Fruit fly (Drosophila melanogaster) whole organism, prepupa: ENCODE results near the gene CG6276.

Experiments
- Blimp-1 ChIP-seq: fragments of 200-800 bp; sonication (Bioruptor generic); optimal IDR thresholded peaks from 3 replicates; lab custom pipeline; 2017; ENCODE audit warnings: missing biosample characterization, missing genetic modification characterization, mild to moderate bottlenecking, moderate library complexity, missing genetic modification reagents
- CG10669 ChIP-seq: fragments of 200-800 bp; sonication (Bioruptor generic); optimal IDR thresholded peaks from 3 replicates; lab custom pipeline; 2018; ENCODE audit warnings: missing biosample characterization, mild to moderate bottlenecking, missing genetic modification characterization, moderate library complexity
- CG11294 ChIP-seq: fragments of 200-800 bp; sonication (Bioruptor generic); IDR thresholded peaks from 2 replicates; pipeline ENCODE4 v1.3.6; 2022; ENCODE audit warnings: missing biosample characterization, missing genetic modification characterization
- CG11762 ChIP-seq: fragments of 200-800 bp; sonication (Bioruptor generic); optimal IDR thresholded peaks from 3 replicates; lab custom pipeline; 2016; ENCODE audit warnings: missing biosample characterization, missing genetic modification characterization; ENCODE audit not compliant: insufficient read depth
- CG15336 ChIP-seq: fragments of 200-800 bp; sonication (Bioruptor generic); IDR thresholded peaks from 2 replicates; pipeline ENCODE4 v1.3.6; 2022; ENCODE audit warnings: missing biosample characterization, missing genetic modification characterization
- CG1621 ChIP-seq: fragments of 200-800 bp; sonication (Bioruptor generic); optimal IDR thresholded peaks from 3 replicates; lab custom pipeline; 2018; ENCODE audit warnings: missing biosample characterization, mild to moderate bottlenecking, missing genetic modification characterization
- CG16779 ChIP-seq: fragments of 200-800 bp; sonication (Bioruptor generic); optimal IDR thresholded peaks from 3 replicates; lab custom pipeline; 2017; ENCODE audit warnings: missing biosample characterization, mild to moderate bottlenecking, missing genetic modification characterization
- CG3032 ChIP-seq: fragments of 200-800 bp; optimal IDR thresholded peaks from 2 replicates; lab custom pipeline; 2019; ENCODE audit warnings: missing biosample characterization, mild to moderate bottlenecking, missing genetic modification characterization, moderate library complexity
- CG32006 ChIP-seq: fragments of 200-800 bp; sonication (Bioruptor generic); optimal IDR thresholded peaks from 3 replicates; lab custom pipeline; 2017; ENCODE audit warnings: missing biosample characterization, mild to moderate bottlenecking, missing genetic modification characterization
- CG3919 ChIP-seq: fragments of 200-800 bp; sonication (Bioruptor generic); optimal IDR thresholded peaks from 3 replicates; lab custom pipeline; 2016; ENCODE audit warnings: missing biosample characterization, missing genetic modification characterization
- CG4318 ChIP-seq: fragments of 200-800 bp; sonication (Bioruptor generic); optimal IDR thresholded peaks from 3 replicates; lab custom pipeline; 2017; ENCODE audit warnings: missing biosample characterization, mild to moderate bottlenecking, missing genetic modification characterization
- CG6276 ChIP-seq: fragments of 200-800 bp; sonication (Bioruptor generic); optimal IDR thresholded peaks from 2 replicates; lab custom pipeline; 2017; ENCODE audit warnings: missing biosample characterization, mild to moderate bottlenecking, missing genetic modification characterization
- CG6854 ChIP-seq: fragments of 200-800 bp; sonication (Bioruptor generic); optimal IDR thresholded peaks from 2 replicates; lab custom pipeline; 2017; ENCODE audit warnings: missing biosample characterization, mild to moderate bottlenecking, missing genetic modification characterization
- CG8119 ChIP-seq: fragments of 200-800 bp; sonication (Bioruptor generic); IDR thresholded peaks from 3 replicates; pipeline ENCODE4 v1.3.6; 2022; ENCODE audit warnings: missing biosample characterization, missing genetic modification characterization
- CG8632 ChIP-seq: fragments of 200-800 bp; sonication (Bioruptor generic); optimal IDR thresholded peaks from 3 replicates; lab custom pipeline; 2016; ENCODE audit warnings: missing biosample characterization, missing genetic modification characterization
- CG9139 ChIP-seq: fragments of 200-800 bp; sonication (Bioruptor generic); optimal IDR thresholded peaks from 3 replicates; lab custom pipeline; 2017; ENCODE audit warnings: missing biosample characterization, mild to moderate bottlenecking, missing genetic modification characterization
- Eip78C ChIP-seq: fragments of 200-800 bp; sonication (Bioruptor generic); peaks from one replicate; lab custom pipeline; 2016; ENCODE audit warnings: missing biosample characterization, missing genetic modification characterization
- Ets21C ChIP-seq: fragments of 200-800 bp; sonication (Bioruptor generic); optimal IDR thresholded peaks from 3 replicates; lab custom pipeline; 2016; ENCODE audit warnings: missing biosample characterization, missing genetic modification characterization
- Hr39 ChIP-seq: fragments of 200-800 bp; sonication (Bioruptor generic); optimal IDR thresholded peaks from 2 replicates; lab custom pipeline; 2016; ENCODE audit warnings: missing biosample characterization, missing genetic modification characterization
- Hr4 ChIP-seq: fragments of 200-800 bp; sonication (Bioruptor generic); optimal IDR thresholded peaks from 3 replicates; lab custom pipeline; 2016; ENCODE audit warnings: missing biosample characterization, missing genetic modification characterization
- Lpt ChIP-seq: fragments of 200-800 bp; sonication (Bioruptor generic); optimal IDR thresholded peaks from 3 replicates; lab custom pipeline; 2016; ENCODE audit warnings: missing biosample characterization, missing genetic modification characterization
- Met ChIP-seq: fragments of 200-800 bp; sonication (Bioruptor generic); optimal IDR thresholded peaks from 3 replicates; lab custom pipeline; 2016; ENCODE audit warnings: missing biosample characterization, missing genetic modification characterization
- OdsH ChIP-seq: fragments of 200-800 bp; sonication (Bioruptor generic); optimal IDR thresholded peaks from 3 replicates; lab custom pipeline; 2016; ENCODE audit warnings: missing biosample characterization, missing genetic modification characterization
- Sox102F ChIP-seq: fragments of 200-800 bp; sonication (Bioruptor generic); optimal IDR thresholded peaks from 2 replicates; lab custom pipeline; 2016; ENCODE audit warnings: missing biosample characterization, mild to moderate bottlenecking, missing genetic modification characterization
- Sox14 ChIP-seq: fragments of 200-800 bp; sonication (Bioruptor generic); optimal IDR thresholded peaks from 3 replicates; lab custom pipeline; 2016; ENCODE audit warnings: missing biosample characterization, missing genetic modification characterization
- Sox15 ChIP-seq: fragments of 200-800 bp; sonication (Bioruptor generic); optimal IDR thresholded peaks from 3 replicates; lab custom pipeline; 2016; ENCODE audit warnings: missing biosample characterization, missing genetic modification characterization
- cyc ChIP-seq: fragments of 200-800 bp; sonication (Bioruptor generic); optimal IDR thresholded peaks from 3 replicates; lab custom pipeline; 2016; ENCODE audit warnings: missing biosample characterization, missing genetic modification characterization
- esn ChIP-seq: fragments of 200-800 bp; sonication (Bioruptor generic); optimal IDR thresholded peaks from 2 replicates; lab custom pipeline; 2016; ENCODE audit warnings: missing biosample characterization, mild to moderate bottlenecking, missing genetic modification characterization, moderate library complexity
- fd59A ChIP-seq: fragments of 200-800 bp; sonication (Bioruptor generic); optimal IDR thresholded peaks from 2 replicates; lab custom pipeline; 2017; ENCODE audit warnings: missing biosample characterization, mild to moderate bottlenecking, missing genetic modification characterization, missing genetic modification reagents
- fkh ChIP-seq: fragments of 200-800 bp; sonication (Bioruptor generic); optimal IDR thresholded peaks from 3 replicates; lab custom pipeline; 2017; ENCODE audit warnings: missing biosample characterization, mild to moderate bottlenecking, missing genetic modification characterization, moderate library complexity
- net ChIP-seq: fragments of 200-800 bp; sonication (Bioruptor generic); optimal IDR thresholded peaks from 3 replicates; lab custom pipeline; 2016; ENCODE audit warnings: missing biosample characterization, missing genetic modification characterization
- pdm3 ChIP-seq: fragments of 200-800 bp; sonication (Bioruptor generic); optimal IDR thresholded peaks from 3 replicates; lab custom pipeline; 2016; ENCODE audit warnings: missing biosample characterization, missing genetic modification characterization
- salr ChIP-seq, 2 experiments: fragments of 200-800 bp; sonication (Bioruptor generic); optimal IDR thresholded peaks; 3 replicates each; lab custom pipeline; 2016 to 2018; ENCODE audit warnings: missing biosample characterization in 2 of 2, missing genetic modification characterization in 2 of 2, mild to moderate bottlenecking in 1 of 2
- spab ChIP-seq: fragments of 200-800 bp; sonication (Bioruptor generic); optimal IDR thresholded peaks from 2 replicates; lab custom pipeline; 2017; ENCODE audit warnings: missing biosample characterization, mild to moderate bottlenecking, missing genetic modification characterization, missing genetic modification reagents
- ss ChIP-seq, 2 experiments: fragments of 200-800 bp; sonication (Bioruptor generic); optimal IDR thresholded peaks; 2 replicates in 1 of 2; 3 replicates in 1 of 2; lab custom pipeline; 2017 to 2018; ENCODE audit warnings: mild to moderate bottlenecking in 2 of 2, missing biosample characterization in 2 of 2, missing genetic modification characterization in 2 of 2, moderate library complexity in 1 of 2
- svp ChIP-seq: fragments of 200-800 bp; sonication (Bioruptor generic); peaks from one replicate; lab custom pipeline; 2016; ENCODE audit warnings: missing biosample characterization, missing genetic modification characterization
- topi ChIP-seq: fragments of 200-800 bp; sonication (Bioruptor generic); optimal IDR thresholded peaks from 3 replicates; lab custom pipeline; 2016; ENCODE audit warnings: missing biosample characterization, missing genetic modification characterization
- vri ChIP-seq: fragments of 200-800 bp; sonication (Bioruptor generic); optimal IDR thresholded peaks from 3 replicates; lab custom pipeline; 2016; ENCODE audit warnings: missing biosample characterization, mild to moderate bottlenecking, missing genetic modification characterization

Gene CG6276

DNA sequence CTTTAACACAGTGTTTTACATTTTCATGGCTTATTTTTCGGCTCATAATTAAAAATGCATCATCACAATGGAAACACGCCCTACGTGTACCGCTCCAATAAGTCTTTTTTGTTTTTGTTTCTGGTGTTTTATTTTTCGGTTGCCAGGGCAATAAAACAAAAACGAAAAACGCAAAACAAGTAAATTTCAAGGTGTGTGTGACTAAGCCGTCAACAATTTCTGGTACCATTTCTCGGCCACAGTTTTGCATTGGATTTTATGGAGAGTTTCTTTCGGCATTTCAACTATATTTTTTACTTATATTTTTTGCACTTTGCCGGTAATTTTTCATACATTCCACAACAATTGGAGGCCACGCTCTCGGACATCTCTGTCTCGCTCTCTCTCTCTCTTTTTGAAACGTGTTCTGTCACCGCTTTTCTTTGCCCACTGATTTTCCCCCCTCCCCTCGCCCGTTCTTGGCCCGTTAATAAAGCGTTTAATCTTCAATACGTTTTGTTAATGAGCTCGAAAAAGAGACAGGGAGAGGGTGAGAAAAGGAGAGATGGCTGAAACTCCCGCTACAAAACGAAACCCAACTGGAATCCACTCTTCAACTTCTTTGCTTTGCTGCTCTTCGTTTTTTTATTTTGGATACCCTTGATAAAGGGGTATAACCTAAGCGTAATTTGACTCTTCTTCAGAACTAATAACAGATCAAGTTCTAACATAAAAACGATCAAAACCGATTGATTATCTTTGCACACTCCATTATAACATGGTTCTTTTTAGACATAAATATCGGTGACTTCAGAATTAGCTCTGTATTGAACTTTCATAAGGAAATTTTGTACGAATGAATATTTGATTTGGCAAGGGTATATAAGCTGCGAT lies 26.6 kb downstream of the CG6276 start (continued):
- TF ChIP-seq Met: peak; percentile 68
- TF ChIP-seq, all 60 proteins: peak for 20

DNA sequence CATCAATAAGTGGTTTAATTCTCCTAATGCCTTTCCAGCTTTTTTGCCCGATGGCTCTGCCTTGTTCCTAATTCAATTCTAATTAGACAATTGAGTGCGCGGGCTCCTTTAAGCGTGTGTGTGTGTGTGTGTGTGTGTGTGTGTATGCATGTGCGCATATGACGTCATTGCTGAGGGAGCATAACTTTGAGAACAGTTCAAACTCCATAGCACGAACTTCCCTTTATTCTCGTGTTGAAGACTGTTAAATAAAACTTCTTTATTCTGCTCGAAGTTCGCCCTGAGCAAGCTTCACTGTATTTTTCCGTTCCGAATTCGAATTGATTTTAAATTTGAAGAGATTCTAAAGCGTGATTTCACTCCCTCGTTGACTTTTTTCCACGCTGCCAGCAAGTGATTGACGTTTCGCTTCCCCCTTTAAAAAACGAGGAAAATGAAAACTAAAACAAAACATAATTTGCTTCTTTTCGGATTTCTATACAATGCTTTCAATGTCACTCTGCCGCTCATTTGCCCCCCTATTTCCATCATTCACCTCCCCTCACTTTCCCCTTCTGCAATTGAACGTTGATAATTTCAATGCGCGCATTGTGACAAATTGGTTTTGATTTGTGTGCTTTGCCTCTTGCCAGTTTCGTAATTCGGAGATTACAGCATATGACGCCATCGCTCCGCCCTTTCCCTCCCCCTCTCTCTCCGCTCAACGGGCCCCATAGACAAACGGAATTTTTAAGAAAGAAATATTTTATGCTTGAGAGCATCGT lies 27.4 kb downstream of the CG6276 start:
- no peak for TF ChIP-seq svp (GFP tag; lab: Kevin White, UChicago)
- TF ChIP-seq Hr39 (GFP tag; lab: Kevin White, UChicago): peak; percentile 1
- TF ChIP-seq Blimp-1 (GFP tag; lab: Kevin White, UChicago): no peak
- no peak for TF ChIP-seq Sox15
- TF ChIP-seq Eip78C (GFP tag; lab: Kevin White, UChicago): peak; percentile 4
- peak; percentile 93 for TF ChIP-seq vri (GFP tag; lab: Kevin White, UChicago)

DNA sequence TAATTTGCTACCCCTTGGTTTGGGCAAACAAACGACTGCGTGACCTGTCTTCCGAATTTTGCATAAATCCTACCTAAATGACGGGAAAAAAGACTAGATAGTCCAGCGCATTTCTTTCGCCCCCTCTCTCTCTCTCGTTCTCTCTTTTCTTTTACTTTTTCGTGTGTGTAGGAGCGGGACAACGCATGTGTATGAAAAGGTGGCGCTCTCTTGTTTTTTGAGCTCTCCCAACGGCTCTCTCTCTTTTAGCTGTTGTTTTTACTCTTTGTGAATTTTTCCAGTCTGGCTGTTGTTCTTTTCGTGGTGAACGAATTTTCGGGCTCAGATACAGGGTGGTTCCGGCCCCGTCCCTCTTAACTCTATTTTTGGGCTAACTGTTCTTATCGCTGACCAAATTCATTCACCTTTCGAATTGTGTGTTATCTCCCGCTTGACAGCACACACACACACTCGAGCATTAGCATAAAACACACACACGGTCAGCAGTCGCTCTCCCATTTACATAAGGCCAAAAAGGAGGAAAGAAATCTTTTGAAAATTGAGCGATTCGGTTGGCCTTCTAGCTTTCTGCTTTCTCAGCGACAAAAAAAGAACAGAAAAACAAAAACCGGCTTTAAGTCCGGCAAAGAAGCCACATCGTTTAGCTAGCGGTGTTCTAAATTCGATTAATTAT lies 28.2 kb downstream of the CG6276 start:
- TF ChIP-seq CG9139 (peak; percentile 33), CG4318 (GFP tag; lab: Kevin White, UChicago) (no peak), CG32006 (GFP tag; lab: Kevin White, UChicago) (peak; percentile 8), Hr39 (GFP tag; lab: Kevin White, UChicago) (no peak), net (GFP tag; lab: Kevin White, UChicago) (peak; percentile 3), ss (GFP tag; optimal IDR thresholded peaks at IDR 0.05; lab: Kevin White, UChicago) (peak in 1 of 2 experiments; percentile 46), CG3032 (tag; lab: Kevin White, UChicago) (peak; percentile 53), svp (GFP tag; lab: Kevin White, UChicago) (peak; percentile 69), CG8632 (GFP tag; lab: Kevin White, UChicago) (peak; percentile 10), topi (GFP tag; lab: Kevin White, UChicago) (no peak), CG6276 (GFP tag; lab: Kevin White, UChicago) (peak; percentile 29), CG3919 (GFP tag; lab: Kevin White, UChicago) (peak; percentile 11), CG8119 (no peak), fd59A (peak; percentile 24), vri (GFP tag; lab: Kevin White, UChicago) (peak; percentile 58), Eip78C (GFP tag; lab: Kevin White, UChicago) (peak; percentile 55), Sox14 (peak; percentile 9)

DNA sequence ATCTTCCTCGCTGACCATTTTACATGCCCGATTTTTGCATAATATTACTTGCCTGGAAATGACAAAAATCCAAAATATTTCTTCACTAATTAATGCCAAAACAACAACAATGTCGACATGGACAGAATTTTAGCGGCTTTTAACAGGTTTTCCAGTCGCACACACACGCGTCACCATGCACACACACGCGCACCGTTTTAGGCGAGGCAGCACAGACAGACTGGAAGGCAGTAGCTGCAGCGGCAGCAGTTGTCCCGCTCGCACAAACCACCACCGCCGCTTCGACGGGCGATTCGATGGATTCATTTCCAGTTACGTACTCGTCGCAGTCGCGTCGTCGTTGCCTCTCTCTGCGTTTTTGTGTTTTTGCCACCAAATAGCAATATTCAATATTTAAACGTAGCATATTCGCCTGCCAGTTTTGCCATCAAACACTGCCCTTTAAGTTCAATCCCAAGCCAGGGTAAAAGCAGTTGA lies 29.2 kb downstream of the CG6276 start, which contains the start of gene CG45218:
Gene CG45218, minus strand, starts transcription at position 158 of the 477 bp plus-strand sequence.
- TF ChIP-seq pdm3 (GFP tag; lab: Kevin White, UChicago) (no peak), Sox14 (peak; percentile 22), CG10669 (GFP tag; lab: Kevin White, UChicago) (no peak), fd59A (no peak), ss (GFP tag; optimal IDR thresholded peaks at IDR 0.05; lab: Kevin White, UChicago) (peak; percentile 1 to 61), svp (GFP tag; lab: Kevin White, UChicago) (peak; percentile 78), OdsH (GFP tag; lab: Kevin White, UChicago) (no peak), CG3919 (GFP tag; lab: Kevin White, UChicago) (peak; percentile 25), cyc (GFP tag; lab: Kevin White, UChicago) (no peak), fkh (GFP tag; lab: Kevin White, UChicago) (no peak), Hr4 (GFP tag; lab: Kevin White, UChicago) (no peak), Sox15 (no peak), Eip78C (GFP tag; lab: Kevin White, UChicago) (peak; percentile 59), Ets21C (GFP tag; lab: Kevin White, UChicago) (no peak), CG11294 (GFP tag; lab: Robert Waterston, UW) (no peak), CG6854 (GFP tag; lab: Kevin White, UChicago) (no peak), net (GFP tag; lab: Kevin White, UChicago) (no peak), CG11762 (GFP tag; lab: Kevin White, UChicago) (no peak), CG1621 (tag; lab: Kevin White, UChicago) (peak; percentile 14), spab (GFP tag; lab: Kevin White, UChicago) (no peak), Met (no peak), CG4318 (GFP tag; lab: Kevin White, UChicago) (no peak), Lpt (no peak), Sox102F (GFP tag; lab: Kevin White, UChicago) (peak; percentile 6), CG15336 (GFP tag; lab: Robert Waterston, UW) (no peak), CG9139 (peak; percentile 7), CG16779 (tag; lab: Kevin White, UChicago) (peak; percentile 4), topi (GFP tag; lab: Kevin White, UChicago) (no peak), esn (GFP tag; lab: Kevin White, UChicago) (no peak), salr (GFP tag; optimal IDR thresholded peaks at IDR 0.05; lab: Kevin White, UChicago) (peak in 1 of 2 experiments; percentile 0)
